Fruit fly (Drosophila melanogaster) whole organism, prepupa: ENCODE results near the gene cas.
A peak's percentile ranks its signal among the peaks of the same experiment; 100 is the strongest.

Experiments used
- ss ChIP-seq, 2 experiments: fragments of 200-800 bp; sonication (Bioruptor generic); optimal IDR thresholded peaks; 2 replicates in 1 of 2; 3 replicates in 1 of 2; lab custom pipeline; 2017 to 2018; ENCODE audit warnings: mild to moderate bottlenecking in 2 of 2, missing biosample characterization in 2 of 2, missing genetic modification characterization in 2 of 2, moderate library complexity in 1 of 2
- topi ChIP-seq: fragments of 200-800 bp; sonication (Bioruptor generic); optimal IDR thresholded peaks from 3 replicates; lab custom pipeline; 2016; ENCODE audit warnings: missing biosample characterization, missing genetic modification characterization

- TF ChIP-seq topi (GFP tag; lab: Kevin White, UChicago) (no peak), ss (GFP tag; optimal IDR thresholded peaks at IDR 0.05; lab: Kevin White, UChicago) (peak in 1 of 2 experiments; percentile 84)
Measured at dm6 chr3R:5682921-5683748, 33.5 kb downstream of the cas start.
